Worm (Caenorhabditis elegans): ENCODE data around the gene T06C10.3.

The T06C10.3 gene

DNA sequence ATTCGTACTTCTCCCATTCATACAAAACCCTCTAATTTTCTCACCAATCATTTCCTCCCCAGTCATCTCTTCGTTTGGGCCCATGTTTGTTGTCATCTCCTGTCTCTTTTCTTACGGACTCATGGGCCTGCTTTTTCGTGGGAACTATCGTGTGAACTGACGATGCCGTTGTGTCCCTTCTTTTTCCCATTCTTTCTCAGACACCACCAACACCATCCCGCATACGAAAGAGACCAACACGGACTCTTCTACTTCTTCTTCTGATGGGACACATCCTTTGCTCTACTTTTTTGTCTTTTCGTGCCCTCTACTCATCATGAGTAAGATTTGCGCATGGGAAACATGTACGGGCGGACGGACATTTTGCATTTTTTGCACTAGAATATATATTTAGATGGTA lies 20.2 kb upstream of the T06C10.3 start:
- TF ChIP-seq efl-1 (optimal IDR thresholded peaks at IDR 0.05), result no peak
- peak in 1 of 2 experiments; percentile 73 for TF ChIP-seq efl-1 (GFP tag; optimal IDR thresholded peaks at IDR 0.05 in 1 of 2)
- no peak for TF ChIP-seq egl-27 (tag; optimal IDR thresholded peaks at IDR 0.05)

DNA sequence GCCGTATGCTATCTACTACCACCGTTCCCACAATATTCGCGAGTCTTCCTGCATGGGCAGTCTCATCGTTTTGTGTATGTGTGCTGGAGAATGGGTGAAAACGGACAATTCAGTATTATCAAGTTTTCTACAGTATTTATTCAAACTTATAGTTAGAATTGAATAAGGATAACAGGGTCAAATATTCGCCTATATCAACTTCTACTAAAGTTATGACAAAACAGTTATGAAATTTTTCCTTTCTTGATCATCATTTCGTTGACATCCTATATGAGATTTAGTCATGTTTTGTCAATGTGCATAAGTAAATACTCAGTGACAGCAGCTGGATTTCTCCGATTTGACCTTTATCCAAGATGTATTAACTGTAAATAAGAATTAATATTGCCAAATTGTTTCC lies 19.3 kb upstream of the T06C10.3 start:
- TF ChIP-seq vab-15 (tag; optimal IDR thresholded peaks at IDR 0.05), result no peak
- TF ChIP-seq fkh-4 (tag; optimal IDR thresholded peaks at IDR 0.05; ENCODE audit: borderline replicate concordance), result no peak
- TF ChIP-seq C34B4.2 (tag; optimal IDR thresholded peaks at IDR 0.05), result no peak
- TF ChIP-seq pax-3 (tag; optimal IDR thresholded peaks at IDR 0.05), result no peak
- no peak for TF ChIP-seq nhr-84 (tag; optimal IDR thresholded peaks at IDR 0.05)

DNA sequence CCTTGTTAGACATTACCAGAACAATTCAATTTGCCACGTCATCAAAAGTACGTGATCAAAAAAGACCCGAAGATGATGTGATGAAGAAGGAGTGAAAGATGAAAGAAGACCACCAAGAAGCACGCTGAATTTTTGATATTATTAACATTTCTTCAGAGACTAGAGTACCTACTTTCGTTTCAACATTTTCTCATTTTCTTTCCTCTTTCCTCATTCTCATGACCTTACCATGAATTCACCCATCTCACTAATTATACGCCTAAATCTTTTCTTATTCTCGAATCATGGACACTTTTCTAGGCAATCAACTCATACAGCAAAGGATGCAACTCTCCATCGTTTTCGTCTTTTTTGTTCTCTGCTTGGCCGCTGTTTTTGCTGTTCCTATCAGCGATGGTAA lies 1.9 kb upstream of the T06C10.3 start, which contains the start of gene flp-10:
flp-10 (plus strand) TSS at position 301 of the 400 bp plus-strand sequence.
- TF ChIP-seq jun-1 (tag; optimal IDR thresholded peaks at IDR 0.05), result no peak
- no peak for TF ChIP-seq elt-3 (tag; optimal IDR thresholded peaks at IDR 0.05)
- no peak for TF ChIP-seq nhr-28 (tag; optimal IDR thresholded peaks at IDR 0.05)
- no peak for TF ChIP-seq nhr-20 (tag; optimal IDR thresholded peaks at IDR 0.05)
- no peak for TF ChIP-seq egl-13 (tag; optimal IDR thresholded peaks at IDR 0.05)
- no peak for TF ChIP-seq C04F5.9 (tag; optimal IDR thresholded peaks at IDR 0.05)
- no peak for TF ChIP-seq snu-23 (GFP tag; optimal IDR thresholded peaks at IDR 0.05)
- TF ChIP-seq zag-1 (tag; optimal IDR thresholded peaks at IDR 0.05), result no peak
- TF ChIP-seq elt-2 (tag; optimal IDR thresholded peaks at IDR 0.05), result no peak
- no peak for TF ChIP-seq unc-86 (tag; optimal IDR thresholded peaks at IDR 0.05)
- no peak for TF ChIP-seq hlh-17 (GFP tag; optimal IDR thresholded peaks at IDR 0.05; ENCODE audit: borderline replicate concordance)
- TF ChIP-seq skn-1 (tag; optimal IDR thresholded peaks at IDR 0.05), result no peak
- TF ChIP-seq irx-1 (tag; optimal IDR thresholded peaks at IDR 0.05), result no peak
- TF ChIP-seq isw-1 (GFP tag; IDR thresholded peaks at IDR 0.05), result no peak
- TF ChIP-seq nhr-237 (tag; optimal IDR thresholded peaks at IDR 0.05), result no peak
- TF ChIP-seq ets-5 (GFP tag; IDR thresholded peaks at IDR 0.05), result no peak

DNA sequence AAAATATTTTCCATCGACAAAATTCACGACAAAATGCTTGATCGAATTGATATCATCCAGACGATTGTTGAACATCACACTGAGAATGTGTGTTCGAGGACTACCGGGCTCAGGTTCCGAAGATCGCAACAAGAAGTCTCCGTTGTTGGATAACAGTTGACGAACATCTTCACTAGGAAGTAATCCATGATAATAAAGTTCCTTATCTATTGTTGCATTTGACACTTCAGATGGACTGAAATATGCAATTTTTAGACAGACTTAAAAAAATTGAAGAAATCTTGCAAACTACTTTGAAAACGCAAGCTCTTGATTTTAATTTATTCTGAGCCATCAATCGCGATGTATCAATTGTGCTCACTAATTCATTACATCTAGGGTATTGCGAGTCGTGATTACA lies 6.7 kb downstream of the T06C10.3 start:
- TF ChIP-seq ceh-63 (GFP tag; optimal IDR thresholded peaks at IDR 0.05) (no peak), lin-14 (GFP tag; optimal IDR thresholded peaks at IDR 0.05) (no peak), lin-15B (tag; optimal IDR thresholded peaks at IDR 0.05) (no peak), aha-1 (tag; optimal IDR thresholded peaks at IDR 0.05) (no peak), swsn-7 (tag; optimal IDR thresholded peaks at IDR 0.05) (no peak), nhr-20 (tag; optimal IDR thresholded peaks at IDR 0.05) (no peak), F16B12.6 (tag; optimal IDR thresholded peaks at IDR 0.05) (no peak), nhr-47 (tag; optimal IDR thresholded peaks at IDR 0.05) (no peak), elt-3 (tag; optimal IDR thresholded peaks at IDR 0.05) (no peak), aly-2 (tag; optimal IDR thresholded peaks at IDR 0.05) (no peak), snu-23 (GFP tag; optimal IDR thresholded peaks at IDR 0.05) (no peak), dsc-1 (tag; optimal IDR thresholded peaks at IDR 0.05) (no peak), ceh-90 (tag; optimal IDR thresholded peaks at IDR 0.05) (no peak)

DNA sequence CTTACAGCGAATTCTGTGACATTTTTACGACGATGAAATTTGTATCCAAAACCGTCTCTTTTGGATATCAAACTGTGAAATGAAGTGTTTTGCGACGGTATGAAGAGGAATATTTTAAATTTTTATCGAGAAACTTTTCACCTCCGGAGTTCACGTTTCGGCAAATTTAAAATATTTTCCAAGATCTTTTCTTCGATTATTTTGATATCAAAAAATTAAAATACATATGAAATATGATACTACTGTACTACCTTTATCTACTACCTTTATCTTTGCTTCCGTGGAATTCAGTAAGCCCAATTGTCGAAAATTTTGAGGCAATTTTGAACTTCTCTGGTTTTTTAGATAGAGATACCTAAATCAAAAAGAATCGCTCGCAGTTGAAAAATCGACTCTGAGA lies 7.2 kb downstream of the T06C10.3 start, which contains the start of gene kin-26:
kin-26 (minus strand) TSS at position 101 of the 400 bp plus-strand sequence.
- TF ChIP-seq ets-5 (GFP tag; IDR thresholded peaks at IDR 0.05) (no peak), efl-1 (optimal IDR thresholded peaks at IDR 0.05) (no peak), efl-1 (GFP tag; optimal IDR thresholded peaks at IDR 0.05 in 1 of 2) (peak in 1 of 2 experiments; percentile 4)

DNA sequence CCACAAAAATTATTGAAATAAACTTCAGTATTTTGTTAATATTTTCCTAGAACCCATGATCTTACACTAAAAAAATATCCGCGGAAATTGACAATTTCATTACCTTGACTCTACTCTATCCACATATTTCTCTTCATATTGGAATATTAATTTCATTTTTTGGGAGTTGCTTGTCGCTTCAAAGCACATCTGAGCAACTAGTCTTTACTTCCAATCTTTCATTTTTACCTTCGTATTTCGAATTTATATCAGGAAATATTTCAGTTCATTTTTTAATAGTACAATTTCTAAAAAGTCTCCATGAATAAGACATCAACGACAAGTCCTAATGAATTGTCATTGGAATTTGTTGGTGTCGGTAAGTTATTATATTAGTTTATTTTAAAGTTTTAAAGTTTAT lies 8.5 kb downstream of the T06C10.3 start, which contains the start of gene srt-73:
srt-73 (plus strand) TSS at position 301 of the 400 bp plus-strand sequence.
- TF ChIP-seq unc-30 (tag; optimal IDR thresholded peaks at IDR 0.05) (no peak), efl-1 (optimal IDR thresholded peaks at IDR 0.05) (no peak), efl-1 (GFP tag; optimal IDR thresholded peaks at IDR 0.05 in 1 of 2) (peak in 1 of 2 experiments; percentile 63)

Data from whole organism, L1 larva.